ENCODE assay signal across 1 fruit fly cellular context in the genomic region with DNA sequence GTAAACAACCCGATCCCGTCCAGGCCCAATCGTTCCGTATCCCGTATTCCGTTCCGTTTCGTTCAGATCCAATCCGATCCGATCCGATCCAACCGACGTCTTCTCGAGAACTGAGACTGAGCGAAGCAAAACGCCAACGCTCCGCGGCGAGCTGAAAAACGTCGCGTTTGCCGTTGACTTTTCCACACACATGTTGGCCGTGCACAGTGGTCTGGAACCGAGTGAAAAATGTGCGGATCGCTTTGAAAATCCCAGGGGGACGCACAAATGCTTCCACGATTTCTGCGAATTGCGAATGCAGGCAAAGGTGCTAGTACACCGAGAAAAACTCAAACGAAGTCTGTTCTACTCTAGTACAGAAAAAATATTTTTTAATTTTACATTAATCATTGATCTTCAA.
TF ChIP-seq lines count a peak whose summit lies in the region.

A gene (minus strand): TSS at position 88 of the 400 bp plus-strand sequence.

TF ChIP-seq in whole organism, embryonic, 481 proteins besides CTCF, POLR2A, EP300 and RAD21 (continued from another document):
- TF ChIP-seq lmd (GFP tag; IDR thresholded peaks at IDR 0.05; lab: Robert Waterston, UW) (no peak; the same call in 1 of the 2 replicates), org-1 (GFP tag; optimal IDR thresholded peaks at IDR 0.05; lab: Kevin White, UChicago) (no peak), CG6689 (GFP tag; IDR thresholded peaks at IDR 0.05; lab: Robert Waterston, UW) (peak; percentile 14; the same call in 1 of the 2 replicates), CG43689 (GFP tag; IDR thresholded peaks at IDR 0.05; lab: Robert Waterston, UW) (no peak), CG11560 (tag; IDR thresholded peaks at IDR 0.05; lab: Robert Waterston, UW) (no peak), prd (optimal IDR thresholded peaks at IDR 0.05; lab: Kevin White, UChicago) (no peak), prd (GFP tag; IDR thresholded peaks at IDR 0.05; lab: Robert Waterston, UW) (0 out of 3 replicates have a peak, but pooled peaks have one; percentile 37), Dip2 (GFP tag; IDR thresholded peaks at IDR 0.05; lab: Robert Waterston, UW) (no peak), az2 (GFP tag; optimal IDR thresholded peaks at IDR 0.05; lab: Kevin White, UChicago) (no peak), CG12219 (GFP tag; optimal IDR thresholded peaks at IDR 0.05; lab: Kevin White, UChicago) (no peak), amos (GFP tag; IDR thresholded peaks at IDR 0.05; lab: Robert Waterston, UW; ENCODE audit: partially characterized antibody) (no peak; the same call in 1 of the 2 replicates), NK7.1 (GFP tag; optimal IDR thresholded peaks at IDR 0.05; lab: Kevin White, UChicago) (no peak), dmrt99B (tag; optimal IDR thresholded peaks at IDR 0.05; lab: Kevin White, UChicago) (peak; percentile 18), CG7556 (GFP tag; optimal IDR thresholded peaks at IDR 0.05; lab: Kevin White, UChicago) (no peak), Tbp (GFP tag; optimal IDR thresholded peaks at IDR 0.05; lab: Kevin White, UChicago) (no peak), CG13424 (tag; optimal IDR thresholded peaks at IDR 0.05; lab: Kevin White, UChicago) (no peak), run (tag; optimal IDR thresholded peaks at IDR 0.05; lab: Kevin White, UChicago) (no peak), sqz (GFP tag; optimal IDR thresholded peaks at IDR 0.05; lab: Kevin White, UChicago) (no peak), dmrt11E (tag; optimal IDR thresholded peaks at IDR 0.05; lab: Kevin White, UChicago) (no peak), CG15514 (GFP tag; optimal IDR thresholded peaks at IDR 0.05; lab: Kevin White, UChicago) (peak; percentile 12), CG17829 (tag; optimal IDR thresholded peaks at IDR 0.05; lab: Kevin White, UChicago) (no peak), CG3847 (GFP tag; IDR thresholded peaks at IDR 0.05; lab: Robert Waterston, UW) (no peak), sens (GFP tag; lab: Kevin White, UChicago) (peak; percentile 80), CG17612 (GFP tag; IDR thresholded peaks at IDR 0.05; lab: Robert Waterston, UW) (no peak), CG32532 (GFP tag; IDR thresholded peaks at IDR 0.05; lab: Robert Waterston, UW) (peak; percentile 32; the same call in 1 of the 2 replicates), CG11723 (GFP tag; optimal IDR thresholded peaks at IDR 0.05; lab: Kevin White, UChicago) (peak; percentile 33), Antp (GFP tag; optimal IDR thresholded peaks at IDR 0.05; lab: Kevin White, UChicago) (peak; percentile 22), Bgb (GFP tag; IDR thresholded peaks at IDR 0.05; lab: Robert Waterston, UW; ENCODE audit: partially characterized antibody) (peak; percentile 41; the same call in 1 of the 2 replicates), tll (GFP tag; optimal IDR thresholded peaks at IDR 0.05; lab: Kevin White, UChicago) (peak in 1 of 2 experiments; percentile 79), hbn (GFP tag; IDR thresholded peaks at IDR 0.05; lab: Robert Waterston, UW; ENCODE audit: partially characterized antibody) (no peak), Atf6 (GFP tag; IDR thresholded peaks at IDR 0.05; lab: Robert Waterston, UW) (0 out of 2 replicates have a peak, but pooled peaks have one; percentile 27), phol (tag; optimal IDR thresholded peaks at IDR 0.05; lab: Kevin White, UChicago) (no peak), CG12659 (GFP tag; optimal IDR thresholded peaks at IDR 0.05; lab: Kevin White, UChicago) (no peak), mld (GFP tag; IDR thresholded peaks at IDR 0.05; lab: Robert Waterston, UW; ENCODE audit: partially characterized antibody) (peak; percentile 34; the same call in 1 of the 3 replicates), bbx (GFP tag; IDR thresholded peaks at IDR 0.05; lab: Robert Waterston, UW; ENCODE audit: partially characterized antibody) (peak; percentile 60; the same call in 1 of the 2 replicates), CG3726 (GFP tag; IDR thresholded peaks at IDR 0.05; lab: Robert Waterston, UW) (no peak), CG17568 (GFP tag; optimal IDR thresholded peaks at IDR 0.05; lab: Kevin White, UChicago) (no peak), Abd-B (GFP tag; optimal IDR thresholded peaks at IDR 0.05; lab: Kevin White, UChicago) (no peak), bowl (GFP tag; IDR thresholded peaks at IDR 0.05; lab: Robert Waterston, UW) (no peak), HLH3B (GFP tag; IDR thresholded peaks at IDR 0.05; lab: Robert Waterston, UW) (peak; percentile 45), CG3281 (GFP tag; optimal IDR thresholded peaks at IDR 0.05; lab: Kevin White, UChicago) (no peak), fd96Cb (tag; optimal IDR thresholded peaks at IDR 0.05; lab: Kevin White, UChicago) (no peak), lola (GFP tag; optimal IDR thresholded peaks at IDR 0.05; lab: Kevin White, UChicago) (no peak), Vsx1 (GFP tag; optimal IDR thresholded peaks at IDR 0.05; lab: Kevin White, UChicago) (no peak), TFAM (GFP tag; optimal IDR thresholded peaks at IDR 0.05; lab: Kevin White, UChicago) (no peak), sima (GFP tag; optimal IDR thresholded peaks at IDR 0.05; lab: Kevin White, UChicago) (no peak), CG7372 (GFP tag; IDR thresholded peaks at IDR 0.05; lab: Robert Waterston, UW) (no peak), CG2129 (GFP tag; IDR thresholded peaks at IDR 0.05; lab: Robert Waterston, UW; ENCODE audit: partially characterized antibody) (no peak), CG6175 (GFP tag; IDR thresholded peaks at IDR 0.05; lab: Robert Waterston, UW) (0 out of 3 replicates have a peak, but pooled peaks have one; percentile 15), Deaf1 (tag; optimal IDR thresholded peaks at IDR 0.05; lab: Kevin White, UChicago) (peak; percentile 81), so (GFP tag; IDR thresholded peaks at IDR 0.05; lab: Robert Waterston, UW) (peak; percentile 34; the same call in 1 of the 3 replicates), CG2199 (GFP tag; IDR thresholded peaks at IDR 0.05; lab: Robert Waterston, UW) (peak; percentile 89), CG17385 (GFP tag; optimal IDR thresholded peaks at IDR 0.05; lab: Kevin White, UChicago) (no peak), CG14965 (GFP tag; optimal IDR thresholded peaks at IDR 0.05; lab: Kevin White, UChicago; ENCODE audit: borderline replicate concordance) (no peak), CG5180 (GFP tag; optimal IDR thresholded peaks at IDR 0.05; lab: Kevin White, UChicago) (peak; percentile 81), CG16813 (GFP tag; IDR thresholded peaks at IDR 0.05; lab: Robert Waterston, UW; ENCODE audit: partially characterized antibody) (peak; percentile 43; the same call in 1 of the 3 replicates), pros (GFP tag; optimal IDR thresholded peaks at IDR 0.05; lab: Kevin White, UChicago) (no peak), unpg (GFP tag; optimal IDR thresholded peaks at IDR 0.05; lab: Kevin White, UChicago) (peak; percentile 18), fu2 (GFP tag; optimal IDR thresholded peaks at IDR 0.05; lab: Kevin White, UChicago) (no peak), Hand (GFP tag; optimal IDR thresholded peaks at IDR 0.05; lab: Kevin White, UChicago) (no peak), Dp (GFP tag; optimal IDR thresholded peaks at IDR 0.05; lab: Kevin White, UChicago) (no peak), twi (tag; optimal IDR thresholded peaks at IDR 0.05; lab: Kevin White, UChicago) (peak; percentile 96), CG11695 (GFP tag; IDR thresholded peaks at IDR 0.05; lab: Robert Waterston, UW) (peak; percentile 43; the same call in 1 of the 3 replicates), Ets65A (GFP tag; lab: Kevin White, UChicago) (no peak), zen (tag; optimal IDR thresholded peaks at IDR 0.05; lab: Kevin White, UChicago) (no peak), sob (GFP tag; IDR thresholded peaks at IDR 0.05; lab: Robert Waterston, UW) (0 out of 2 replicates have a peak, but pooled peaks have one; percentile 18), emc (GFP tag; optimal IDR thresholded peaks at IDR 0.05; lab: Kevin White, UChicago) (no peak), shn (GFP tag; optimal IDR thresholded peaks at IDR 0.05; lab: Kevin White, UChicago) (no peak), CG15696 (tag; optimal IDR thresholded peaks at IDR 0.05; lab: Kevin White, UChicago) (no peak), CG7839 (tag; optimal IDR thresholded peaks at IDR 0.05; lab: Kevin White, UChicago) (peak; percentile 4), Hsf (GFP tag; optimal IDR thresholded peaks at IDR 0.05; lab: Kevin White, UChicago) (no peak), Adf1 (GFP tag; IDR thresholded peaks at IDR 0.05; lab: Robert Waterston, UW) (peak; percentile 52; the same call in 1 of the 2 replicates), CG12769 (tag; optimal IDR thresholded peaks at IDR 0.05; lab: Kevin White, UChicago) (peak; percentile 88), NFAT (GFP tag; IDR thresholded peaks at IDR 0.05; lab: Robert Waterston, UW) (no peak), Dek (tag; optimal IDR thresholded peaks at IDR 0.05; lab: Kevin White, UChicago) (no peak), z (GFP tag; IDR thresholded peaks at IDR 0.05; lab: Robert Waterston, UW) (0 out of 3 replicates have a peak, but pooled peaks have one; percentile 48), CG8388 (GFP tag; optimal IDR thresholded peaks at IDR 0.05; lab: Kevin White, UChicago) (no peak), ewg (GFP tag; optimal IDR thresholded peaks at IDR 0.05; lab: Kevin White, UChicago) (no peak), kni (GFP tag; optimal IDR thresholded peaks at IDR 0.05; lab: Kevin White, UChicago) (no peak), CG6791 (GFP tag; IDR thresholded peaks at IDR 0.05; lab: Robert Waterston, UW; ENCODE audit: partially characterized antibody) (peak; percentile 68; the same call in 2 of the 3 replicates), CG1233 (GFP tag; optimal IDR thresholded peaks at IDR 0.05; lab: Kevin White, UChicago) (no peak), CG2875 (GFP tag; optimal IDR thresholded peaks at IDR 0.05; lab: Kevin White, UChicago) (no peak), CG16863 (GFP tag; optimal IDR thresholded peaks at IDR 0.05; lab: Kevin White, UChicago) (peak; percentile 10), row (GFP tag; IDR thresholded peaks at IDR 0.05; lab: Robert Waterston, UW) (peak; percentile 72), CG12391 (tag; optimal IDR thresholded peaks at IDR 0.05; lab: Kevin White, UChicago) (peak; percentile 11), CG16779 (GFP tag; IDR thresholded peaks at IDR 0.05; lab: Robert Waterston, UW) (no peak), zen2 (GFP tag; IDR thresholded peaks at IDR 0.05; lab: Robert Waterston, UW; ENCODE audit: partially characterized antibody) (0 out of 3 replicates have a peak, but pooled peaks have one; percentile 23), CG2202 (tag; optimal IDR thresholded peaks at IDR 0.05; lab: Kevin White, UChicago) (peak; percentile 3), crp (GFP tag; optimal IDR thresholded peaks at IDR 0.05; lab: Kevin White, UChicago) (no peak), MTF-1 (GFP tag; optimal IDR thresholded peaks at IDR 0.05; lab: Kevin White, UChicago; ENCODE audit: borderline replicate concordance) (peak; percentile 14), CG18262 (tag; optimal IDR thresholded peaks at IDR 0.05; lab: Kevin White, UChicago) (no peak), eve (GFP tag; optimal IDR thresholded peaks at IDR 0.05; lab: Kevin White, UChicago) (no peak), psq (GFP tag; optimal IDR thresholded peaks at IDR 0.05; lab: Kevin White, UChicago) (no peak), Hr78 (GFP tag; optimal IDR thresholded peaks at IDR 0.05; lab: Kevin White, UChicago) (no peak), insv (GFP tag; optimal IDR thresholded peaks at IDR 0.05; lab: Kevin White, UChicago) (no peak), CG11398 (GFP tag; optimal IDR thresholded peaks at IDR 0.05; lab: Kevin White, UChicago) (no peak), fd102C (GFP tag; optimal IDR thresholded peaks at IDR 0.05; lab: Kevin White, UChicago) (no peak), sc (optimal IDR thresholded peaks at IDR 0.05; lab: Kevin White, UChicago) (no peak), sc (GFP tag; optimal IDR thresholded peaks at IDR 0.05; lab: Kevin White, UChicago) (no peak), CG4282 (GFP tag; optimal IDR thresholded peaks at IDR 0.05; lab: Kevin White, UChicago) (peak; percentile 83), CG11085 (GFP tag; IDR thresholded peaks at IDR 0.05; lab: Robert Waterston, UW) (no peak), ato (GFP tag; IDR thresholded peaks at IDR 0.05; lab: Robert Waterston, UW; ENCODE audit: partially characterized antibody) (peak; percentile 45), onecut (GFP tag; IDR thresholded peaks at IDR 0.05; lab: Robert Waterston, UW) (0 out of 2 replicates have a peak, but pooled peaks have one; percentile 25), Oli (tag; optimal IDR thresholded peaks at IDR 0.05; lab: Kevin White, UChicago) (no peak), E2f1 (GFP tag; IDR thresholded peaks at IDR 0.05; lab: Robert Waterston, UW) (0 out of 2 replicates have a peak, but pooled peaks have one; percentile 12), dm (GFP tag; optimal IDR thresholded peaks at IDR 0.05; lab: Kevin White, UChicago) (peak; percentile 45), CG9876 (GFP tag; optimal IDR thresholded peaks at IDR 0.05; lab: Kevin White, UChicago) (no peak), ac (GFP tag; optimal IDR thresholded peaks at IDR 0.05; lab: Kevin White, UChicago) (no peak), CG8359 (GFP tag; optimal IDR thresholded peaks at IDR 0.05; lab: Kevin White, UChicago; ENCODE audit: borderline replicate concordance) (no peak), CG2116 (GFP tag; optimal IDR thresholded peaks at IDR 0.05; lab: Kevin White, UChicago) (no peak), ranshi (GFP tag; IDR thresholded peaks at IDR 0.05; lab: Robert Waterston, UW) (no peak), CG18011 (GFP tag; optimal IDR thresholded peaks at IDR 0.05; lab: Kevin White, UChicago) (no peak), oc (tag; optimal IDR thresholded peaks at IDR 0.05; lab: Kevin White, UChicago) (no peak), sd (tag; optimal IDR thresholded peaks at IDR 0.05; lab: Kevin White, UChicago) (no peak), CG13287 (GFP tag; IDR thresholded peaks at IDR 0.05; lab: Robert Waterston, UW; ENCODE audit: partially characterized antibody) (peak; percentile 57), knrl (GFP tag; IDR thresholded peaks at IDR 0.05; lab: Robert Waterston, UW; ENCODE audit: partially characterized antibody) (peak; percentile 35; the same call in 1 of the 3 replicates), Lim3 (GFP tag; IDR thresholded peaks at IDR 0.05; lab: Robert Waterston, UW) (no peak), sisA (GFP tag; IDR thresholded peaks at IDR 0.05; lab: Robert Waterston, UW) (0 out of 2 replicates have a peak, but pooled peaks have one; percentile 5), CG14860 (GFP tag; IDR thresholded peaks at IDR 0.05; lab: Robert Waterston, UW; ENCODE audit: partially characterized antibody) (peak; percentile 45; the same call in 2 of the 3 replicates), CG15269 (tag; optimal IDR thresholded peaks at IDR 0.05; lab: Kevin White, UChicago) (peak; percentile 8), ci (GFP tag; IDR thresholded peaks at IDR 0.05; lab: Robert Waterston, UW) (peak; percentile 72; the same call in 2 of the 3 replicates)
